Worm (Caenorhabditis elegans): Measurements from ENCODE around the gene K06B9.6.
"Not testable (repeated sequence)": the region's sequence is repeated elsewhere in the genome, so short reads cannot be mapped to it uniquely, and the experiment has no call there.

The K06B9.6 gene

DNA sequence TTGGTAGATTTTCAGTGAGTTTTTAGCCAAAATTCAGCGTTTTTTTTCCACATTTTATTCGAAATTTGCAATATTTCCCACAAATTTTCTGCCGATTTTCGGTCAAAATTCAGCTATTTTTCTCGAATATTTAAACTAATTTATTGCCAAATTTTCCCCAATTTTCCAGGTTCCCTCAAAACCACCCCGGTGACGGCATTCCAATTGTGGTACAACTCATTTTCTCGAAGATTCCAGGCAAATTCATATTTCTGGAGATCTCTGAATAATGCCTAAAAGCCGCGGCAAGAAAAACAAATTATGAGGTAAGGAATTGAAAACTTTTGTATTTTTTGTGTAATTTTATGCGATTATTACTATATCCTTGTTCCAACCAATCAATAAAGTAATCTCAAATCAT is 10.5 kb upstream of the K06B9.6 start, which contains the start of gene osgn-1:
TSS of gene osgn-1 (plus strand) at position 301 of the 400 bp plus-strand sequence.
- TF ChIP-seq tbx-11 (GFP tag; IDR thresholded peaks at IDR 0.05), result no peak
- TF ChIP-seq ets-7 (tag; optimal IDR thresholded peaks at IDR 0.05), result no peak
- TF ChIP-seq hmg-4 (GFP tag; optimal IDR thresholded peaks at IDR 0.05), result no peak
- TF ChIP-seq ceh-13 (GFP tag; optimal IDR thresholded peaks at IDR 0.05), result no peak
- no peak for TF ChIP-seq flt-1 (GFP tag; IDR thresholded peaks at IDR 0.05)
- TF ChIP-seq F13C5.2 (tag; optimal IDR thresholded peaks at IDR 0.05), result no peak
- TF ChIP-seq pes-1 (GFP tag; IDR thresholded peaks at IDR 0.05), result no peak
- no peak for TF ChIP-seq tbx-37 (GFP tag; conservative IDR thresholded peaks at IDR 0.05)
- TF ChIP-seq B0310.2 (tag; optimal IDR thresholded peaks at IDR 0.05), result no peak
- no peak for TF ChIP-seq hmbx-1 (tag; optimal IDR thresholded peaks at IDR 0.05)
- no peak for TF ChIP-seq tra-4 (tag; optimal IDR thresholded peaks at IDR 0.05)

DNA sequence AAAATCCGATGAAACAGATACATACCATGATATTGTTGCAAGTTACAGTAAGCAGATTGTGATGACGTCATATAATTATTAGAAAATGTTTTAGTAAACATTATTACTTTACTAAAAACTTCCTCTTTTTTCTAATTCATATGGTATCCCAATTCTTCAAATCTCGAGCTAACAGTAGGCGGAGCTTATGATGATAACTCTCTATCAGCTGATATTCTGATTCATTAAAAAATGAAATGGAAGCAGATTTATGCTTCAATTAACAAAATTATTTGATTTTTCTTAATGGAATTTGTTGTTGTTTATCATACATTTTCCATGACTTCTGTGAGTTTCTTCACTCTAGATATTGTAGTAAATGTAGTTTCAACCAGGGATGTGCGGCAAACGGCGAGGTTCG is 7.6 kb upstream of the K06B9.6 start, which contains the start of gene pax-2:
TSS of gene pax-2 (minus strand) at position 101 of the 400 bp plus-strand sequence.
- TF ChIP-seq ceh-36 (tag; optimal IDR thresholded peaks at IDR 0.05) (no peak), B0310.2 (tag; optimal IDR thresholded peaks at IDR 0.05) (no peak), hmbx-1 (tag; optimal IDR thresholded peaks at IDR 0.05) (no peak), hmg-4 (GFP tag; optimal IDR thresholded peaks at IDR 0.05) (no peak), tbx-37 (GFP tag; conservative IDR thresholded peaks at IDR 0.05) (no peak), aly-1 (tag; optimal IDR thresholded peaks at IDR 0.05) (no peak), F13C5.2 (tag; optimal IDR thresholded peaks at IDR 0.05) (no peak), ceh-13 (GFP tag; optimal IDR thresholded peaks at IDR 0.05) (no peak), tra-4 (tag; optimal IDR thresholded peaks at IDR 0.05) (no peak), sea-1 (GFP tag; conservative IDR thresholded peaks at IDR 0.05) (no peak), pes-1 (GFP tag; IDR thresholded peaks at IDR 0.05) (no peak), flt-1 (GFP tag; IDR thresholded peaks at IDR 0.05) (no peak), tbx-11 (GFP tag; IDR thresholded peaks at IDR 0.05) (no peak), scrt-1 (GFP tag; IDR thresholded peaks at IDR 0.05) (no peak), hnd-1 (tag; optimal IDR thresholded peaks at IDR 0.05) (no peak), ama-1 (optimal IDR thresholded peaks at IDR 0.05) (no peak), ets-7 (tag; optimal IDR thresholded peaks at IDR 0.05) (no peak)

DNA sequence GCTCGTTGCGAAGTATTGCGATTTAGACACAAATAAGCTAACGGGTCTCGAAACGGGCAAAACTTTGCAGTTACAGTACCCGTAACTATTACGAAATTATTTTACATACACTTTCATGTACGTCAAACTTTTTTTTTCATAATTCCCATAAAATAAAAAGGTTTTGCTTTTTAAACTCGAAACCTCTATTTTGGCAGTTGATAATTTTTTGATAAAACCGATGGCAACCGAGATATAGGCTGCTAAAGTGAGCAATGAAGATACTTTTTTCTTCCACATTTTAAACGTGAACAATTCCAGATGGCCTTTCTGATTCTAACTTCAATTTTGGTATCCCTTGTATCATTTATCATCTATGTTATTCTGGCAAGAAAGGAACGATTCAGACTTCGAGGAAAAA is 538 bp upstream of the K06B9.6 start, which contains the start of gene cyp-25A6:
TSS of gene cyp-25A6 (plus strand) at position 301 of the 400 bp plus-strand sequence.
- not testable (repeated sequence) for TF ChIP-seq B0310.2 (tag; optimal IDR thresholded peaks at IDR 0.05); tbx-11 (GFP tag; IDR thresholded peaks at IDR 0.05); F13C5.2 (tag; optimal IDR thresholded peaks at IDR 0.05)

DNA sequence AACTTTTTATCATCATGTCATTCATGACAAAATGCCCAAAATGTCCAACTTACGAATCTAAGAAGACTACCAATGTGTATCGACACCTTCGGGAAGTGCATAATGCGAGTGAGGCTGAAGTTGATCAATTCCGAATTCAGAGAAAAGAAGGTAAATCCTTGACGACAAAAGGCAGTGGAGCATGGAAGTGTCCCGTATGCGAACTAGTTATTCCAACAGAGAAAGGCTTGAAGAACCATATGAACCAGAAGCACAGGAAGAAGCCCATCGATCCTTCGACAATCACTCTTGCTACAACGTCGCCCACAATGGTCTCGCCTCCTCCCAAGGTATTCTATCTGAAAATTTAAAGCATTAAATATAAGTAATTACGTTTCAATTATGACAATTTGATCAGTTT is 10.5 kb downstream of the K06B9.6 start, which contains the start of gene K08D10.11:
TSS of gene K08D10.11 (minus strand) at position 101 of the 400 bp plus-strand sequence.
- TF ChIP-seq hmbx-1 (tag; optimal IDR thresholded peaks at IDR 0.05); sea-1 (GFP tag; conservative IDR thresholded peaks at IDR 0.05); ama-1 (optimal IDR thresholded peaks at IDR 0.05): not testable (repeated sequence)

DNA sequence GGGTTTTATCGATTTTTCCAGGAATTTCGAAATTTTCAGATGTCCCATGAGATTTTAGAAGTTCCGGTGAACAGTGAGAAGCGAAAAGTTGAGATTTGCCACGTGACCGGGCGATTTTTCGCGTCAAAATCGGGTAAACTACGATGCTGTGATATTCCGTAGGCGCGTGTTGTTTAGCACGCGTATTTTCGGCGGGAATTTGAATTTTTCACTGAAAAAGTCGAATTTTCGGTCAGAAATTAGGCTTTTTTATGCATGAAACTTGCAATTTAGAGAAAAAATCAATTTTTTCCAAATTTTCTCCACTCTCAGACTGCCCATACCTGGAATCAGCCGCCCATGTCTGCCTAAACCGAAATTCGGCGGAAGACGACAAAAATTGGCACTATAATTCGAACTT is 18.2 kb downstream of the K06B9.6 start, which contains the start of gene tsen-34:
TSS of gene tsen-34 (plus strand) at position 34 of the 400 bp plus-strand sequence.
- TF ChIP-seq ama-1 (optimal IDR thresholded peaks at IDR 0.05) (peak; percentile 4), scrt-1 (GFP tag; IDR thresholded peaks at IDR 0.05) (no peak)

DNA sequence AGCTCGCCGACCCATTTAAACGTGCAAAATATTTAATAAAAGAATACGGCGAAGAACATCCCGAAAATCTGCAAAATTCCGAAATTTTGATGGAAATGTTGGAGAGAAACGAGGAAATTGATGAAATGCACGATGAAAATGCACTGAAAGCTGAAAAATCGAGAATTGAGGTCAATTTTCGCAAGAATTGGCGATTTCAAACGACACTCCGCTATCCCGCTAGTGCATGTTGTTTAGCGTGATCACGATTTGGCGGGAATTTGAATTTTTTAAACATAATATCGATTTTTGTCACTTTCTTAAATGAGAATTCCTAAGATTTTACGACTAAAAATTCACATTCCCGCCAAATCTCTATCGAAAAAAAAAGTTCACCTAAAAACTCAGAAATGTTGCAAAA is 19.1 kb downstream of the K06B9.6 start:
- no peak for TF ChIP-seq hmbx-1 (tag; optimal IDR thresholded peaks at IDR 0.05)
- TF ChIP-seq tbx-37 (GFP tag; conservative IDR thresholded peaks at IDR 0.05), result no peak
- no peak for TF ChIP-seq F13C5.2 (tag; optimal IDR thresholded peaks at IDR 0.05)
- no peak for TF ChIP-seq hnd-1 (tag; optimal IDR thresholded peaks at IDR 0.05)
- TF ChIP-seq sea-1 (GFP tag; conservative IDR thresholded peaks at IDR 0.05), result no peak
- TF ChIP-seq flt-1 (GFP tag; IDR thresholded peaks at IDR 0.05), result no peak
- no peak for TF ChIP-seq tra-4 (tag; optimal IDR thresholded peaks at IDR 0.05)
- no peak for TF ChIP-seq aly-1 (tag; optimal IDR thresholded peaks at IDR 0.05)
- TF ChIP-seq ceh-13 (GFP tag; optimal IDR thresholded peaks at IDR 0.05), result no peak
- no peak for TF ChIP-seq tbx-11 (GFP tag; IDR thresholded peaks at IDR 0.05)

DNA sequence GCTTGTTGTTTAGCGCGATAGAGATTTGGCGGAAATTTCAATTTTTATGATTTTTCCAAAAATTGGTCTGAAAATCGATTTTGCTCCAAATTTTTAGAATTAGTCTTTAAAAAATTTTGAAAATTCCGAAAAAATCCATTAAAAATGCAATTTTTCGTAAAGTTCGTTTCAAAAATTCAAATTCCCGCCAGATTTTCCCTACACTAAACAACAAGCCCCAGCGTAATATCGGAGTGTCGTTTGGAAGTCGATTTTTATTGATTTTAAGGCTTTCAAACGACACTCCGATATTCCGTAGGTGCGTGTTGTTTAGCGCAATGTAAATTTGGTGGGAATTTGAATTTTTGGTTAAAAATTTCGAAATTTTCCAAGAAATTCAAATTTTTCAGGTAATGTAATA is 20.0 kb downstream of the K06B9.6 start:
- TF ChIP-seq sea-1 (GFP tag; conservative IDR thresholded peaks at IDR 0.05), result no peak
- no peak for TF ChIP-seq hnd-1 (tag; optimal IDR thresholded peaks at IDR 0.05)
- TF ChIP-seq pes-1 (GFP tag; IDR thresholded peaks at IDR 0.05), result no peak
- TF ChIP-seq aly-1 (tag; optimal IDR thresholded peaks at IDR 0.05), result no peak
- TF ChIP-seq ama-1 (optimal IDR thresholded peaks at IDR 0.05), result no peak
- TF ChIP-seq hmg-4 (GFP tag; optimal IDR thresholded peaks at IDR 0.05), result no peak
- no peak for TF ChIP-seq tbx-37 (GFP tag; conservative IDR thresholded peaks at IDR 0.05)
- no peak for TF ChIP-seq ceh-13 (GFP tag; optimal IDR thresholded peaks at IDR 0.05)
- no peak for TF ChIP-seq tra-4 (tag; optimal IDR thresholded peaks at IDR 0.05)
- no peak for TF ChIP-seq F13C5.2 (tag; optimal IDR thresholded peaks at IDR 0.05)
- TF ChIP-seq scrt-1 (GFP tag; IDR thresholded peaks at IDR 0.05), result no peak

DNA sequence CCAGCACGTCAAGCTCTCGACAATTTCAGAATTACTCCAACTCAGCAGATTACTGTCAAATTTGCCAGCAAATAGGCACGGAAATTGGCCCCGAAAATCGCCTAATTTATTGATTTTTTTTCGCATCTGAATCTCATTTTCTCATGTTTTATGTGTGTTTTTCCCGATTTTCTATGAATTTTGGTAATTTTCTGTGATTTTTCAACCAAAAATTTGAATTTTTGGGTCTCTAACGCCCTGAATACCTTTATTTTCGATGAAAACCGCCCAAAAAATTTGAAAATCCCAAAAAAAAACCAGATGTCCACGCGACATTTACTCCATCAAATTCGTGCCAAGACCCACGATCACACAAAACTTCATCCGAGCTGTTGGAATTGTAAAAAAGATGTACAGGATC is 20.5 kb downstream of the K06B9.6 start, which contains the start of gene dnj-15:
TSS of gene dnj-15 (plus strand) at position 301 of the 400 bp plus-strand sequence.
- TF ChIP-seq tbx-37 (GFP tag; conservative IDR thresholded peaks at IDR 0.05), result no peak
- no peak for TF ChIP-seq sea-1 (GFP tag; conservative IDR thresholded peaks at IDR 0.05)
- TF ChIP-seq scrt-1 (GFP tag; IDR thresholded peaks at IDR 0.05), result no peak
- TF ChIP-seq hnd-1 (tag; optimal IDR thresholded peaks at IDR 0.05), result no peak
- TF ChIP-seq ama-1 (optimal IDR thresholded peaks at IDR 0.05), result no peak

DNA sequence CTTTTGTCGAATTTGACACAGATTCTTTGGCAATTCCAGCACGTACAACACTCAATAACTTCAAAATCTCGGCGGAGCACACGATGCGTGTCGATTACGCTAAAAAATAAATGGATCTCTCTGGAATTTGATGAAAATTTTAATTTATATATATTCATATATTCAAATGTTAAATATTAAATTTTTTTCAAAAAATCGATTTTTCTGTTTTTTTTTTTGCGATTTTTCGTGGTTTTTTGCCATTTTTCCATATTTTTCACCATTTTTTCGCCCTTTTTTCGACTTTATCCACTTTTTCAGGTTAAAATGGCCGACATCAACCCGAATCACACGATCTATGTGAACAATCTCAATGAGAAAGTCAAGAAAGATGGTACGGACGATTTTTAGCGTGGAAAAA is 22.8 kb downstream of the K06B9.6 start, which contains the start of gene rnp-3:
TSS of gene rnp-3 (plus strand) at position 301 of the 400 bp plus-strand sequence.
- TF ChIP-seq flt-1 (GFP tag; IDR thresholded peaks at IDR 0.05) (no peak), tbx-37 (GFP tag; conservative IDR thresholded peaks at IDR 0.05) (no peak), sea-1 (GFP tag; conservative IDR thresholded peaks at IDR 0.05) (no peak)
